Fruit fly (Drosophila melanogaster) whole organism, embryonic: ENCODE measurements around the gene CG1999.

Experiments
- CG12744 ChIP-seq: fragments of 200-800 bp; sonication (Bioruptor generic); optimal IDR thresholded peaks from 2 replicates; lab custom pipeline; 2016; ENCODE audit warnings: missing biosample characterization, missing genetic modification characterization
- CG13775 ChIP-seq: fragments of 200-800 bp; sonication (Bioruptor generic); optimal IDR thresholded peaks from 3 replicates; lab custom pipeline; 2017; ENCODE audit warnings: missing biosample characterization, mild to moderate bottlenecking, missing genetic modification characterization
- CG1602 ChIP-seq: fragments of 200-800 bp; sonication (Bioruptor generic); optimal IDR thresholded peaks from 3 replicates; lab custom pipeline; 2016; ENCODE audit warnings: missing biosample characterization, missing genetic modification characterization
- CG2116 ChIP-seq: fragments of 200-800 bp; sonication (Bioruptor generic); optimal IDR thresholded peaks from 3 replicates; lab custom pipeline; 2018; ENCODE audit warnings: missing biosample characterization, mild to moderate bottlenecking, missing genetic modification characterization
- CG2202 ChIP-seq: fragments of 200-800 bp; sonication (Bioruptor generic); optimal IDR thresholded peaks from 2 replicates; lab custom pipeline; 2018; ENCODE audit warnings: missing biosample characterization, mild to moderate bottlenecking, missing genetic modification characterization
- CG3281 ChIP-seq: fragments of 200-800 bp; sonication (Bioruptor generic); optimal IDR thresholded peaks from 3 replicates; lab custom pipeline; 2017; ENCODE audit warnings: missing biosample characterization, mild to moderate bottlenecking, missing genetic modification characterization
- CG34422 ChIP-seq: fragments of 200-800 bp; sonication (Bioruptor generic); IDR thresholded peaks from 3 replicates; pipeline ENCODE4 v1.3.6; 2022; ENCODE audit warnings: missing biosample characterization, missing genetic modification characterization
- CG4730 ChIP-seq: fragments of 200-800 bp; sonication (Bioruptor generic); IDR thresholded peaks from 2 replicates; pipeline ENCODE4 v1.3.6; 2022; ENCODE audit warnings: missing biosample characterization, missing genetic modification characterization
- CG7786 ChIP-seq: fragments of 200-800 bp; sonication (Bioruptor generic); optimal IDR thresholded peaks from 2 replicates; lab custom pipeline; 2016; ENCODE audit warnings: missing biosample characterization, missing genetic modification characterization
- CG8290 ChIP-seq, 3 experiments: fragments of 200-800 bp; sonication (Bioruptor generic); optimal IDR thresholded peaks; 2 replicates each; lab custom pipeline; 2016 to 2019; ENCODE audit warnings: missing biosample characterization in 3 of 3, missing genetic modification characterization in 3 of 3, mild to moderate bottlenecking in 2 of 3, moderate library complexity in 1 of 3
- CG9437 ChIP-seq: fragments of 200-800 bp; sonication (Bioruptor generic); optimal IDR thresholded peaks from 2 replicates; lab custom pipeline; 2018; ENCODE audit warnings: missing biosample characterization, mild to moderate bottlenecking, missing genetic modification characterization
- CG9932 ChIP-seq: fragments of 200-800 bp; sonication (Bioruptor generic); IDR thresholded peaks from 2 replicates; pipeline ENCODE4 v1.3.6; 2022; ENCODE audit warnings: missing biosample characterization, missing genetic modification characterization
- Dbx ChIP-seq: fragments of 200-800 bp; sonication (Bioruptor generic); IDR thresholded peaks from 3 replicates; pipeline ENCODE4 v1.3.6; 2022; ENCODE audit warnings: missing biosample characterization, missing genetic modification characterization
- Dek ChIP-seq: fragments of 200-800 bp; sonication (Bioruptor generic); optimal IDR thresholded peaks from 3 replicates; lab custom pipeline; 2019; ENCODE audit warnings: missing biosample characterization, mild to moderate bottlenecking, missing genetic modification characterization, moderate library complexity
- Hand ChIP-seq: fragments of 200-800 bp; sonication (Bioruptor generic); optimal IDR thresholded peaks from 2 replicates; lab custom pipeline; 2017; ENCODE audit warnings: mild to moderate bottlenecking, missing biosample characterization, missing genetic modification reagents, missing genetic modification characterization
- Hmx ChIP-seq: fragments of 200-800 bp; sonication (Bioruptor generic); optimal IDR thresholded peaks from 2 replicates; lab custom pipeline; 2016; ENCODE audit warnings: missing biosample characterization, missing genetic modification characterization
- NFAT ChIP-seq: fragments of 200-800 bp; sonication (Bioruptor generic); IDR thresholded peaks from 2 replicates; pipeline ENCODE4 v1.3.6; 2022; ENCODE audit warnings: missing biosample characterization, missing genetic modification characterization
- Nf-YA ChIP-seq: fragments of 200-800 bp; sonication (Bioruptor generic); IDR thresholded peaks from 2 replicates; pipeline ENCODE4 v1.3.6; 2022; ENCODE audit warnings: missing biosample characterization, missing genetic modification characterization
- Oli ChIP-seq: fragments of 200-800 bp; sonication (Bioruptor generic); optimal IDR thresholded peaks from 2 replicates; lab custom pipeline; 2018; ENCODE audit warnings: missing biosample characterization, mild to moderate bottlenecking, missing genetic modification characterization, moderate library complexity
- Sox100B ChIP-seq: fragments of 200-800 bp; sonication (Bioruptor generic); optimal IDR thresholded peaks from 3 replicates; lab custom pipeline; 2018; ENCODE audit warnings: missing biosample characterization, mild to moderate bottlenecking, missing genetic modification characterization
- Sry-β ChIP-seq: fragments of 200-800 bp; sonication (Bioruptor generic); optimal IDR thresholded peaks from 2 replicates; lab custom pipeline; 2018; ENCODE audit warnings: missing biosample characterization, mild to moderate bottlenecking, missing genetic modification characterization, moderate library complexity
- Stat92E ChIP-seq, 3 experiments: fragments of >200 bp in 2 of 3; fragments of 200-800 bp in 1 of 3; sonication (Bioruptor generic) in 1 of 3; optimal IDR thresholded peaks; 2 replicates each; lab custom pipeline; 2017 to 2019; ENCODE audit warnings: missing biosample characterization in 3 of 3, missing genetic modification characterization in 3 of 3, mild to moderate bottlenecking in 1 of 3, moderate library complexity in 1 of 3
- Usf ChIP-seq: fragments of 200-800 bp; sonication (Bioruptor generic); optimal IDR thresholded peaks from 2 replicates; lab custom pipeline; 2017; ENCODE audit warnings: missing genotype, missing biosample characterization, missing genetic modification characterization
- ato ChIP-seq: fragments of 200-800 bp; sonication (Bioruptor generic); IDR thresholded peaks from 2 replicates; pipeline ENCODE4 v1.3.6; 2022; ENCODE audit warnings: missing biosample characterization, missing genetic modification characterization; ENCODE audit not compliant: partially characterized antibody
- bab2 ChIP-seq: fragments of 200-800 bp; sonication (Bioruptor generic); optimal IDR thresholded peaks from 2 replicates; lab custom pipeline; 2016; ENCODE audit warnings: missing biosample characterization, missing genetic modification characterization
- chinmo ChIP-seq: fragments of 200-800 bp; sonication (Bioruptor generic); IDR thresholded peaks from 4 replicates; pipeline ENCODE4 v1.3.6; 2022; ENCODE audit warnings: missing biosample characterization, missing genetic modification characterization; ENCODE audit not compliant: partially characterized antibody
- crc ChIP-seq: fragments of 200-800 bp; sonication (Bioruptor generic); optimal IDR thresholded peaks from 2 replicates; lab custom pipeline; 2016; ENCODE audit warnings: missing biosample characterization, missing genetic modification characterization
- crol ChIP-seq: fragments of 200-800 bp; sonication (Bioruptor generic); IDR thresholded peaks from 2 replicates; pipeline ENCODE4 v1.3.6; 2022; ENCODE audit warnings: missing biosample characterization, missing genetic modification characterization
- cwo ChIP-seq: fragments of 200-800 bp; sonication (Bioruptor generic); optimal IDR thresholded peaks from 3 replicates; lab custom pipeline; 2017; ENCODE audit warnings: missing biosample characterization, missing genetic modification characterization, mild to moderate bottlenecking, moderate library complexity, missing genetic modification reagents
- dmrt11E ChIP-seq: fragments of 200-800 bp; sonication (Bioruptor generic); optimal IDR thresholded peaks from 3 replicates; lab custom pipeline; 2018; ENCODE audit warnings: missing biosample characterization, mild to moderate bottlenecking, missing genetic modification characterization, moderate library complexity
- dmrt99B ChIP-seq: fragments of 200-800 bp; sonication (Bioruptor generic); optimal IDR thresholded peaks from 2 replicates; lab custom pipeline; 2018; ENCODE audit warnings: missing biosample characterization, mild to moderate bottlenecking, missing genetic modification characterization, moderate library complexity
- dpn ChIP-seq, 2 experiments: fragments of 200-800 bp; sonication (Bioruptor generic); optimal IDR thresholded peaks; 3 replicates each; lab custom pipeline; 2016; ENCODE audit warnings: missing biosample characterization in 2 of 2, missing genetic modification characterization in 2 of 2
- emc ChIP-seq: fragments of 200-800 bp; sonication (Bioruptor generic); optimal IDR thresholded peaks from 2 replicates; lab custom pipeline; 2016; ENCODE audit warnings: missing biosample characterization, missing genetic modification characterization
- ems ChIP-seq: fragments of 200-800 bp; sonication (Bioruptor generic); optimal IDR thresholded peaks from 3 replicates; lab custom pipeline; 2016; ENCODE audit warnings: missing biosample characterization, missing genetic modification characterization
- eve ChIP-seq, 2 experiments: fragments of >200 bp; optimal IDR thresholded peaks; 2 replicates each; lab custom pipeline; 2017; ENCODE audit warnings: missing biosample characterization in 2 of 2, missing genetic modification characterization in 2 of 2
- fd96Cb ChIP-seq: fragments of 200-800 bp; sonication (Bioruptor generic); optimal IDR thresholded peaks from 2 replicates; lab custom pipeline; 2018; ENCODE audit warnings: missing biosample characterization, mild to moderate bottlenecking, missing genetic modification characterization, moderate library complexity
- fru ChIP-seq: fragments of >200 bp; optimal IDR thresholded peaks from 2 replicates; lab custom pipeline; 2017
- ham ChIP-seq: fragments of 200-800 bp; sonication (Bioruptor generic); IDR thresholded peaks from 2 replicates; pipeline ENCODE4 v1.3.6; 2022; ENCODE audit warnings: missing biosample characterization, missing genetic modification characterization
- hkb ChIP-seq, 2 experiments: fragments of 200-800 bp in 1 of 2; fragments of >200 bp in 1 of 2; sonication (Bioruptor generic) in 1 of 2; IDR thresholded peaks in 1 of 2; optimal IDR thresholded peaks in 1 of 2; 2 replicates each; pipeline versions ENCODE4 v1.3.6 to Lab custom; 2017 to 2022; ENCODE audit warnings: missing biosample characterization in 1 of 2, missing genetic modification characterization in 1 of 2
- kni ChIP-seq: fragments of 200-800 bp; sonication (Bioruptor generic); optimal IDR thresholded peaks from 3 replicates; lab custom pipeline; 2017; ENCODE audit warnings: mild to moderate bottlenecking, missing biosample characterization, missing genetic modification reagents, missing genetic modification characterization
- lmd ChIP-seq: fragments of 200-800 bp; sonication (Bioruptor generic); IDR thresholded peaks from 2 replicates; pipeline ENCODE4 v1.3.6; 2022; ENCODE audit warnings: missing biosample characterization, missing genetic modification characterization
- nau ChIP-seq: fragments of 200-800 bp; sonication (Bioruptor generic); optimal IDR thresholded peaks from 3 replicates; lab custom pipeline; 2017; ENCODE audit warnings: missing biosample characterization, mild to moderate bottlenecking, missing genetic modification characterization, missing genetic modification reagents
- nmo ChIP-seq: fragments of 200-800 bp; sonication (Bioruptor generic); optimal IDR thresholded peaks from 2 replicates; lab custom pipeline; 2018; ENCODE audit warnings: missing biosample characterization, mild to moderate bottlenecking, missing genetic modification characterization, moderate library complexity
- sob ChIP-seq: fragments of 200-800 bp; sonication (Bioruptor generic); IDR thresholded peaks from 2 replicates; pipeline ENCODE4 v1.3.6; 2022; ENCODE audit warnings: missing biosample characterization, missing genetic modification characterization
- ssp ChIP-seq: fragments of 200-800 bp; sonication (Bioruptor generic); IDR thresholded peaks from 2 replicates; pipeline ENCODE4 v1.3.6; 2022; ENCODE audit warnings: missing biosample characterization, missing genetic modification characterization
- sug ChIP-seq: fragments of 200-800 bp; optimal IDR thresholded peaks from 2 replicates; lab custom pipeline; 2019; ENCODE audit warnings: missing biosample characterization, mild to moderate bottlenecking, missing genetic modification characterization, moderate library complexity
- tgo ChIP-seq: fragments of 200-800 bp; sonication (Bioruptor generic); IDR thresholded peaks from 3 replicates; pipeline ENCODE4 v1.3.6; 2022; ENCODE audit warnings: missing biosample characterization, missing genetic modification characterization
- ttk ChIP-seq: fragments of 200-800 bp; sonication (Bioruptor generic); IDR thresholded peaks from 2 replicates; pipeline ENCODE4 v2.1.2; 2022; ENCODE audit warnings: missing biosample characterization, missing genetic modification characterization
- zen ChIP-seq: fragments of 200-800 bp; sonication (Bioruptor generic); optimal IDR thresholded peaks from 3 replicates; lab custom pipeline; 2018; ENCODE audit warnings: missing biosample characterization, mild to moderate bottlenecking, missing genetic modification characterization, moderate library complexity
- zfh1 ChIP-seq: fragments of 200-800 bp; sonication (Bioruptor generic); IDR thresholded peaks from 3 replicates; pipeline ENCODE4 v1.3.6; 2022; ENCODE audit warnings: missing biosample characterization, missing genetic modification characterization

CG1999 gene

dm6 chrX:7332493-7332892 lies 26.1 kb upstream of the CG1999 start (continued):
- peak; percentile 28; the same call in 1 of the 2 replicates for TF ChIP-seq ssp
- no peak for TF ChIP-seq Stat92E (GFP tag; optimal IDR thresholded peaks at IDR 0.05; lab: Kevin White, UChicago)
- no peak for TF ChIP-seq Usf (GFP tag; lab: Kevin White, UChicago)
- peak; percentile 12 for TF ChIP-seq fd96Cb (tag; lab: Kevin White, UChicago)
- no peak for TF ChIP-seq ato (GFP tag; lab: Robert Waterston, UW)
- TF ChIP-seq crol (GFP tag; lab: Robert Waterston, UW): no peak
- peak; percentile 75 for TF ChIP-seq cwo (GFP tag; lab: Kevin White, UChicago)
- TF ChIP-seq CG8290 (GFP tag; optimal IDR thresholded peaks at IDR 0.05; lab: Kevin White, UChicago): no peak
- TF ChIP-seq CG8290 (tag; optimal IDR thresholded peaks at IDR 0.05; lab: Kevin White, UChicago): peak in 1 of 2 experiments; percentile 89
- TF ChIP-seq bab2 (GFP tag; lab: Kevin White, UChicago): peak; percentile 73
- no peak for TF ChIP-seq CG2202 (tag; lab: Kevin White, UChicago)
- TF ChIP-seq sug (tag; lab: Kevin White, UChicago): peak; percentile 62
- TF ChIP-seq Nf-YA (GFP tag; lab: Robert Waterston, UW): no peak
- peak; percentile 76; the same call in 1 of the 3 replicates for TF ChIP-seq Dbx (GFP tag; lab: Robert Waterston, UW)
- TF ChIP-seq Hand (GFP tag; lab: Kevin White, UChicago): peak; percentile 41
- no peak for TF ChIP-seq Hmx (GFP tag; lab: Kevin White, UChicago)
- peak; percentile 74 for TF ChIP-seq CG12744 (GFP tag; lab: Kevin White, UChicago)
- peak; percentile 52 for TF ChIP-seq Dek (tag; lab: Kevin White, UChicago)
- no peak for TF ChIP-seq kni (GFP tag; lab: Kevin White, UChicago)
- no peak for TF ChIP-seq fru
- TF ChIP-seq nmo (GFP tag; lab: Kevin White, UChicago): peak; percentile 53
- peak; percentile 33 for TF ChIP-seq CG13775
- no peak for TF ChIP-seq ttk
- TF ChIP-seq CG9437: peak; percentile 54
- peak; percentile 32 for TF ChIP-seq emc (GFP tag; lab: Kevin White, UChicago)
- peak; percentile 74 for TF ChIP-seq dpn (GFP tag; optimal IDR thresholded peaks at IDR 0.05; lab: Kevin White, UChicago)
- TF ChIP-seq ham (GFP tag; lab: Robert Waterston, UW): 0 out of 2 replicates have a peak, but pooled peaks have one; percentile 23
- peak; percentile 63 for TF ChIP-seq NFAT (GFP tag; lab: Robert Waterston, UW)
- peak; percentile 77 for TF ChIP-seq CG34422
- peak; percentile 6 for TF ChIP-seq CG1602 (GFP tag; lab: Kevin White, UChicago)
- TF ChIP-seq sob (GFP tag; lab: Robert Waterston, UW): peak; percentile 62
- peak; percentile 68 for TF ChIP-seq ems
- peak; percentile 51 for TF ChIP-seq dmrt99B (tag; lab: Kevin White, UChicago)
- TF ChIP-seq chinmo (GFP tag; lab: Robert Waterston, UW): no peak
- peak; percentile 73 for TF ChIP-seq CG7786
- peak; percentile 12 for TF ChIP-seq CG2116 (GFP tag; lab: Kevin White, UChicago)
- TF ChIP-seq eve (GFP tag; optimal IDR thresholded peaks at IDR 0.05; lab: Kevin White, UChicago): peak in 1 of 2 experiments; percentile 63
- no peak for TF ChIP-seq Sox100B (GFP tag; lab: Kevin White, UChicago)
- peak; percentile 80 for TF ChIP-seq CG3281 (GFP tag; lab: Kevin White, UChicago)
- peak; percentile 60; the same call in 2 of the 3 replicates for TF ChIP-seq tgo (GFP tag; lab: Robert Waterston, UW)
- no peak for TF ChIP-seq zen (tag; lab: Kevin White, UChicago)
- peak; percentile 61 for TF ChIP-seq CG4730 (GFP tag; lab: Robert Waterston, UW)
- peak; percentile 60 for TF ChIP-seq crc
- TF ChIP-seq nau (GFP tag; lab: Kevin White, UChicago): peak; percentile 22
- 0 out of 3 replicates have a peak, but pooled peaks have one; percentile 12 for TF ChIP-seq zfh1 (GFP tag; lab: Robert Waterston, UW)
- TF ChIP-seq hkb (optimal IDR thresholded peaks at IDR 0.05; lab: Kevin White, UChicago): no peak
- peak; percentile 70 for TF ChIP-seq hkb (GFP tag; IDR thresholded peaks at IDR 0.05; lab: Robert Waterston, UW)
- TF ChIP-seq CG9932 (GFP tag; lab: Robert Waterston, UW): peak; percentile 82
- TF ChIP-seq lmd (GFP tag; lab: Robert Waterston, UW): peak; percentile 62
- peak; percentile 23 for TF ChIP-seq dmrt11E (tag; lab: Kevin White, UChicago)
- TF ChIP-seq Oli (tag; lab: Kevin White, UChicago): peak; percentile 64
- TF ChIP-seq Sry-β (GFP tag; lab: Kevin White, UChicago): no peak
